Fruit fly (Drosophila melanogaster): ENCODE measurements around the gene Wwox.

DNA sequence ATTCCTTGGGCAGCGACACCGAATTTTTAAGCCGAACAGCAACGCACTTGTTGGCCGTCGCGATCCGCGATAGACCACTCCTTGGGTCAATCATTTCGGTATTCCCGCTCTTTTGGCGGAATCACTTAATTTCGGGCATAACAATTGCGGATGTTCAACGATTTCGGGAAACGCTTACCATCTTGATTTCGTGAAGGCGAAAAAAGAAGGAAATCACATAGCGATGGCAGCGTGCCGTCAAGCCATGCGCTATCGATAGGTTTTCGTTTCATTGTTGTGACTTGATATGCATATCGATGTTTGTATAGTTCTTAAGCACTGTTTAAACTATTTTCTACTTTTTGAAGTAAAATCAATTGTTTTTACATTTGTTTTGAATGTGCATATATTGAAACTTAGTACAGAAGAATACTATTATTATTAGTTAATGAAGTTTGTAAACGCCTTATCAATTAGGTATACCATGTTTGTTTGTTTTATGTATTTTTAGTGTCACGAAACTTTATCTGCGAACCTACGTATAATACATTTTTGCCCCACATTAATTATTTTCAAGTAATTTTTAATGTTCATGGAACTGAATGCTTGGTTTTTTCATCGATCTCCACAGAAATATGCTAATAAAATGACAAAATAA is 38.7 kb upstream of the Wwox start, which contains the start of gene RpL36A:
- TF ChIP-seq CG32121 (GFP tag; IDR thresholded peaks at IDR 0.05) (no peak), Pif1B (GFP tag; optimal IDR thresholded peaks at IDR 0.05) (no peak), EcR (GFP tag; optimal IDR thresholded peaks at IDR 0.05) (no peak), Ets98B (GFP tag; IDR thresholded peaks at IDR 0.05) (peak; percentile 28; the same call in 1 of the 2 replicates), CG34367 (tag; optimal IDR thresholded peaks at IDR 0.05) (peak; percentile 12)
